Worm (Caenorhabditis elegans) whole organism, L4/young adult: ENCODE results near the gene R09H10.6.
"Not testable (repeated sequence)": the region's sequence is repeated elsewhere in the genome, so short reads cannot be mapped to it uniquely, and the experiment has no call there.

Experiments used
- W03F9.2 ChIP-seq: fragments of 150-350 bp; optimal IDR thresholded peaks from 2 replicates; lab custom pipeline; 2014; ENCODE audit warnings: missing biosample characterization, missing genetic modification characterization
- dao-5 ChIP-seq: sonication (generic microtip); optimal IDR thresholded peaks from 2 replicates; lab custom pipeline; 2016; ENCODE audit warnings: missing genotype, missing genetic modification characterization, moderate library complexity, missing compliant biosample characterization
- him-1 ChIP-seq: sonication (generic microtip); optimal IDR thresholded peaks from 2 replicates; lab custom pipeline; 2016; ENCODE audit warnings: missing genotype, missing genetic modification reagents, missing genetic modification characterization, missing compliant biosample characterization

The R09H10.6 gene

DNA sequence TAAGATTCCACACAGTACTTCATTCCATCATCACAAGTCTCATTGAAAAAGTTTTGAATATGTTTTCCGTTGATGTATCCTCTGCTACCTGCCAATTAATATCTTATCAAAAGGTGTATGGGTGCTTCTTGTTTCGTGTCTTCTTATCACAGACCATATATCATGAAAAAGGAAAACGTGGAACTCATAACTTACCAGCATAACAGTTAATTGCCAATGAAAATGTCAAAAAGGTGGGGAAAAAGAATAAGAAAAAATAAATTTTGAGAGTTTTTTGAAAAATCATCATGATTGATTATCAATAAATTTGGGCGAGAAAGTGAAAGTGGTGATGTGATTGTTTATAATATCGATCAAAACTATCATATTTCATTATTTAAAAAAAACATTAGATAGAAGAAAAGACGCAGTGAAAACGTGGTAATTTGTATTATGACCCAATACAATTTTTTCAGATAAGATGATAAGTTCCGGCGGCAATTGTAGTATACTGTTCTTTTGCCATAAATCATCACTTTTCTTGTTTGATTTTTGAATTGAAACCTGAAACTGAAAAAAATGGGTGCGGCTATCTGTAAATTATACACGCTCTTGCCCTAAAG lies 22.7 kb downstream of the R09H10.6 start, which contains the start of gene F56C4.4:
Gene F56C4.4 (minus strand): TSS at position 315 of the 602 bp plus-strand sequence.
- no peak for TF ChIP-seq him-1 (tag; lab: Kevin White, UChicago)
- no peak for TF ChIP-seq W03F9.2 (tag; lab: Kevin White, UChicago)
- no peak for TF ChIP-seq dao-5 (tag; lab: Kevin White, UChicago)

DNA sequence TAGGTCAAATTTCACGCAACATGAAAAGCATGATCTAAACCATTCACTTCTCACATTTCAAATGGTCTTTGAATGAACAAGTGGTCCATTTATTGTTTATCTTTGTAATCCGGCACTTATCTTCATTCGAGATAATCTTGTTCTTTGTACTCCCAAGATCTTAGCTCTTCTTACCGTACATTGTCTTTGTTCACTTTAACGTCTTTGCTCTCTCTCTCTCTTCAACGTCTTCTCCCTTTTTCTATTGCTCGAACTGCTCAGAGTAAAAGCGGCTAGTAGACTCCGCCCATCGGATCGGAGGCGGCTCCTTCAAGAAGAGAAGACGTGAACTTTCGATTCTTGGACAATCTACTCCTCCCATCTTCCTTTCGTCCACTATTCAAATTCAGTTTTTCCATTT lies 28.3 kb downstream of the R09H10.6 start, which contains the start of gene F56C4.1:
Gene F56C4.1 (plus strand): TSS at position 301 of the 400 bp plus-strand sequence.
- TF ChIP-seq dao-5 (tag; lab: Kevin White, UChicago), result no peak
- TF ChIP-seq W03F9.2 (tag; lab: Kevin White, UChicago), result no peak
- no peak for TF ChIP-seq him-1 (tag; lab: Kevin White, UChicago)

DNA sequence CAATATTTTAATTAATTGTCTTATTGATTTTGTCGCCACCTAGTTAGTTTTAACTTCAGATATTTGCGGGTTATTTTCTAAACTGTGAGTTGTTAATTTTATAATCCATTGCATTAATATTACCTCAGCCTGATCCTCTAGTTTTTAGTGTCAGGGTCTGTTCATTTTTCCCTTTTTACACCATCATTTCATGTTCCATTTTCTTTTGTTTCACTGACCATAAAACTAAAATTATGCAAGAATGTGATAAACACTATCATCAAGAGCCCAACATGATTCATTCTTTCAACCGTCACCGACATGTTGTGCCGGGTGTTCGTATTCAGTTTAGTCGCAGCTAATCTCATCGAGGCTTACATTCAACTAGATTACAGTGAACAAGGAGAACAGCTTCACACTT lies 30.6 kb downstream of the R09H10.6 start, which contains the start of gene F56C4.2:
Gene F56C4.2 (plus strand): TSS at position 301 of the 400 bp plus-strand sequence.
- TF ChIP-seq dao-5 (tag; lab: Kevin White, UChicago) (no peak), W03F9.2 (tag; lab: Kevin White, UChicago) (no peak), him-1 (tag; lab: Kevin White, UChicago) (no peak)

DNA sequence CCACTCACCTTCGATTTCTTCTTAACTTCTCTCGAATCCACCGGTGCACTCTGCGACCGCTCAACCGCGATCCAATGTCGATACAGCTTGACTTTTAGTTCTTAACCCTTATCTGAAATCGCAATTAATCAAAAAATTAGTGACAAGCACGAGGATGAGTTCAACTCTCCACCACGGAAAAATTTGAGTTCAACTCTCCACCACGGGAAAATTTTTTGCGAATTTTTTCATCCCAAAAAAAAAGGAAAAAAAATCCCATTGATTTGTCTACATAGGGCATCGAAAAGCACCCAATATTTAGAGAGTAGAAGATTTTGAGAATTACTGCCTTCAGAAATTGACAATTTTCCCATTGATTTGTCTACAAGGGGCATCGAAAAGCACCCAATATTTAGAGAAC lies 45.7 kb downstream of the R09H10.6 start, which contains the start of gene glb-19:
Gene glb-19 (minus strand): TSS at position 101 of the 400 bp plus-strand sequence.
- not testable (repeated sequence) for TF ChIP-seq him-1, dao-5, W03F9.2 (tag; lab: Kevin White, UChicago)

DNA sequence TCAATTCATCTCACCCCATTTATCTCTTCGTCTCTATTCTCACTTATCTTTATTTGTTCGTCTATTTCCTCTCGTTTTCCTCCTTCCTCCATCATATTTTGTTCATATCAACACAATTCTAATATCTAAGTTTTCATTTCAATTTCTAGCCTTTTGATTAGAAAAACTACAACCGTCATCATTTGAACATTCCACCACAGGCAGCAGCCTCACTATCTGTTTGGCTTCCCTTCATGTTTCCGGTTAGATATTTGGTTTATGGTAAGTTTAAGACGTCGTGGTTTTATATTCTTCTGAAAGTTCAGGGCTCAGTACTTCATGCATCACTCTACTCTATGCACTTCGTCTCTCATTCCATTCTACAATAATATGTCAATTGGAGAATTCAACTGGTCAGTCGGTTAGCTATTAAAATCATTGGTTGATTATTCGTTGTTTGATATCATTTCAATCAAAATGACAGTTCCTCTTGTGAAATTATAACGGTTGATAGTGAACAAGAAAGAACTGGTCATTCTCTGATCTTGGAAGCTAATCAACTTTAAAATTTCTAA lies 48.5 kb downstream of the R09H10.6 start, which contains the start of gene K08C7.1:
Gene K08C7.1 (plus strand): TSS at position 43 of the 554 bp plus-strand sequence.
- TF ChIP-seq dao-5 (tag; lab: Kevin White, UChicago) (no peak), W03F9.2 (tag; lab: Kevin White, UChicago) (no peak), him-1 (tag; lab: Kevin White, UChicago) (no peak)
